Fruit fly (Drosophila melanogaster): Measurements from ENCODE around the gene CG13887.
A peak's percentile ranks its signal among the peaks of the same experiment; 100 is the strongest.

CG13887 gene

dm6 chr3L:805642-806218 lies 31.9 kb upstream of the CG13887 start (continued):
- TF ChIP-seq H15 (GFP tag; IDR thresholded peaks at IDR 0.05): peak; percentile 51; the same call in 1 of the 3 replicates
- TF ChIP-seq TFAM (GFP tag; optimal IDR thresholded peaks at IDR 0.05): no peak
- TF ChIP-seq Xrp1 (GFP tag; IDR thresholded peaks at IDR 0.05): peak; percentile 75
- TF ChIP-seq CG17186 (GFP tag; optimal IDR thresholded peaks at IDR 0.05): no peak
- TF ChIP-seq ham (GFP tag; IDR thresholded peaks at IDR 0.05): no peak
- TF ChIP-seq dan (GFP tag; IDR thresholded peaks at IDR 0.05): no peak
- TF ChIP-seq D19B (GFP tag; optimal IDR thresholded peaks at IDR 0.05): no peak
- TF ChIP-seq hth (optimal IDR thresholded peaks at IDR 0.05): no peak
- no peak for TF ChIP-seq gfzf (GFP tag; optimal IDR thresholded peaks at IDR 0.05)
- peak; percentile 19; the same call in 1 of the 2 replicates for TF ChIP-seq CG10959 (GFP tag; IDR thresholded peaks at IDR 0.05)
- TF ChIP-seq Asciz (GFP tag; optimal IDR thresholded peaks at IDR 0.05): peak; percentile 48
- TF ChIP-seq CG17359 (tag; optimal IDR thresholded peaks at IDR 0.05): peak; percentile 76
- TF ChIP-seq D (optimal IDR thresholded peaks at IDR 0.05): no peak
- peak; percentile 33 for TF ChIP-seq D (GFP tag; optimal IDR thresholded peaks at IDR 0.05)
- no peak for TF ChIP-seq kay (GFP tag; optimal IDR thresholded peaks at IDR 0.05)
- peak; percentile 44 to 53 for TF ChIP-seq dpn (GFP tag; optimal IDR thresholded peaks at IDR 0.05)
- no peak for TF ChIP-seq Trl (optimal IDR thresholded peaks at IDR 0.05)
- peak; percentile 63 for TF ChIP-seq Trl (GFP tag; optimal IDR thresholded peaks at IDR 0.05)
- TF ChIP-seq insv (GFP tag; optimal IDR thresholded peaks at IDR 0.05): no peak
- no peak; the same call in 1 of the 2 replicates for TF ChIP-seq CG14014 (GFP tag; IDR thresholded peaks at IDR 0.05)
- TF ChIP-seq ase (GFP tag; IDR thresholded peaks at IDR 0.05): no peak
- peak; percentile 17 for TF ChIP-seq CG6254 (GFP tag; optimal IDR thresholded peaks at IDR 0.05)
- no peak for TF ChIP-seq Adf1 (GFP tag; IDR thresholded peaks at IDR 0.05)
- TF ChIP-seq CG11504 (tag; optimal IDR thresholded peaks at IDR 0.05): peak; percentile 75
- TF ChIP-seq CG11560 (tag; IDR thresholded peaks at IDR 0.05): no peak
- no peak for TF ChIP-seq schlank (tag; optimal IDR thresholded peaks at IDR 0.05)
- TF ChIP-seq CG32767 (GFP tag; IDR thresholded peaks at IDR 0.05): no peak
- TF ChIP-seq nom (GFP tag; optimal IDR thresholded peaks at IDR 0.05): no peak
- TF ChIP-seq sim (GFP tag; IDR thresholded peaks at IDR 0.05): no peak
- TF ChIP-seq CG34376 (GFP tag; optimal IDR thresholded peaks at IDR 0.05): no peak
- TF ChIP-seq CG6854 (GFP tag; optimal IDR thresholded peaks at IDR 0.05): no peak
- 0 out of 2 replicates have a peak, but pooled peaks have one; percentile 5 for TF ChIP-seq bowl (GFP tag; IDR thresholded peaks at IDR 0.05)
- no peak for TF ChIP-seq CG17802 (tag; optimal IDR thresholded peaks at IDR 0.05)
- peak; percentile 48 for TF ChIP-seq Meics (GFP tag; optimal IDR thresholded peaks at IDR 0.05)
- peak in 1 of 2 experiments; percentile 46 for TF ChIP-seq Hr78 (GFP tag; optimal IDR thresholded peaks at IDR 0.05)
- peak; percentile 57 for TF ChIP-seq trem (tag; optimal IDR thresholded peaks at IDR 0.05)
- TF ChIP-seq CG16863 (GFP tag; optimal IDR thresholded peaks at IDR 0.05): peak; percentile 52
- no peak for TF ChIP-seq Stat92E (GFP tag; optimal IDR thresholded peaks at IDR 0.05)
- TF ChIP-seq chn (GFP tag; optimal IDR thresholded peaks at IDR 0.05): peak; percentile 50
- TF ChIP-seq lbe (GFP tag; optimal IDR thresholded peaks at IDR 0.05): no peak
- TF ChIP-seq CG10654 (GFP tag; optimal IDR thresholded peaks at IDR 0.05): peak; percentile 55
- no peak for TF ChIP-seq CG9817 (tag; optimal IDR thresholded peaks at IDR 0.05)
- TF ChIP-seq CG17361 (GFP tag; IDR thresholded peaks at IDR 0.05): peak; percentile 70
- TF ChIP-seq bcd (GFP tag; optimal IDR thresholded peaks at IDR 0.05): peak; percentile 57
- no peak for TF ChIP-seq CG9932 (GFP tag; IDR thresholded peaks at IDR 0.05)
